Fruit fly (Drosophila melanogaster) whole organism, prepupa: Measurements from ENCODE around the gene Prosbeta2.

ENCODE experiments used
- CG11294 ChIP-seq: fragments of 200-800 bp; sonication (Bioruptor generic); IDR thresholded peaks from 2 replicates; pipeline ENCODE4 v1.3.6; 2022; ENCODE audit warnings: missing biosample characterization, missing genetic modification characterization
- CG6276 ChIP-seq: fragments of 200-800 bp; sonication (Bioruptor generic); optimal IDR thresholded peaks from 2 replicates; lab custom pipeline; 2017; ENCODE audit warnings: missing biosample characterization, mild to moderate bottlenecking, missing genetic modification characterization
- CG6854 ChIP-seq: fragments of 200-800 bp; sonication (Bioruptor generic); optimal IDR thresholded peaks from 2 replicates; lab custom pipeline; 2017; ENCODE audit warnings: missing biosample characterization, mild to moderate bottlenecking, missing genetic modification characterization

DNA sequence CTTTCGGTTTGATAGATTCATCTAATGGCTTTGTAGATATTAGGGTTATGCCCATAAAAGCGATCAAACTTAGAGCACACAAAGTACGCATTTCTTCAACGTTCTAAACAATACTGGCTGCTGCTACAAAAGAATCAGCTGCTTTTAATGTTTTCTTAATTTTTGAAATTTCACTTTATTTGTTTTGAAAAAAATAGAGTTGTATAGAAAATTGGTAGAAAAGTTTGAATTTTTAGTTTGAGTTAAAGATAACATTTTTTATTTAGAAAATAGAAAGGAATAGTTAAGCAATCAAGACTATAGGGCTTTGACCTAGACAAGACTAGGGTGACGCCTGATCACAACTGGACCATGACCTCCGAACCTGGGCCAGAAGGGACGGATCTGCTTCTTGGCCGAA lies 50.4 kb downstream of the Prosbeta2 start, which contains the start of gene CG18581:
- no peak for TF ChIP-seq CG11294 (GFP tag; lab: Robert Waterston, UW)
- no peak for TF ChIP-seq CG6276 (GFP tag; lab: Kevin White, UChicago)
- TF ChIP-seq CG6854 (GFP tag; lab: Kevin White, UChicago) = no peak
